Fruit fly (Drosophila melanogaster): ENCODE results near the gene CG18542.

Gene CG18542

DNA sequence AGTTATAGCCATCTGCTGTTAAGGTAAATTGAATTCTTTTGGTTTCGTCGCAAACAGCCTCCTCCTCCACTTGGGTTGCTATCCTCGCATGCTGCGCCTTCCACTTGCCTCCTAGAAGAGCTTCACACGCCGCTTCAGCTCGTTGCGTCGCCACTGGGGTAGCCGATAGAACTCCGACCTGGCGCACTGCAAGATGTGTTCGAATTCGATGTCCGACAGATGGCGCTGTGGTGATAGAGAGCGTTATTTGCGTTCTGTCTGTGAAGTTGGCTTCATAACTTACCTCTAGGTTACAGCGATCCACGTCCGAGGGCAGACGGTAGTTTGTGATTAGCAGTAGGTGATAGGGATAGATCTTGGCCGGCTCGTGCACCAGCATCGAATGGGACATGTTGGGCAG lies 9.4 kb downstream of the CG18542 start:
- no peak for TF ChIP-seq noc (tag; optimal IDR thresholded peaks at IDR 0.05)

DNA sequence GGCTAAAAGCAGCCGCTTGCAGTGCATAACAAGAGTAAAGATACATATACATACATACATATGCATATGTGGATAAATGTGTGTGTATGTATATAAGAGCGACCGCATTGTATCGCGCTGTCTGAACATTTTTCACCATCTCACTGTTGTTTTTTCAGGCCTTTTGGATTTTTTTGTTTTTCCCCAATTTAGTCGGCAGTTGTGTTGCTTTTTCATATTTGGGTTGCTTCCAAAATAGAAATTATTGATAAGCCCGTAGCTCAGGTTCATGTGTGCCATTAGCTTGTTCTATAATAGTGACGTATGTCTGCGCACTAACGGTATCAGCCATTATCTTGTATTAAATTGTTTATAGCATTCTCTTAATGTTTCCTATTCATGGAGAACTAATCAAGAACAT lies 15.0 kb downstream of the CG18542 start:
- peak; percentile 12 for TF ChIP-seq noc (tag; optimal IDR thresholded peaks at IDR 0.05)

DNA sequence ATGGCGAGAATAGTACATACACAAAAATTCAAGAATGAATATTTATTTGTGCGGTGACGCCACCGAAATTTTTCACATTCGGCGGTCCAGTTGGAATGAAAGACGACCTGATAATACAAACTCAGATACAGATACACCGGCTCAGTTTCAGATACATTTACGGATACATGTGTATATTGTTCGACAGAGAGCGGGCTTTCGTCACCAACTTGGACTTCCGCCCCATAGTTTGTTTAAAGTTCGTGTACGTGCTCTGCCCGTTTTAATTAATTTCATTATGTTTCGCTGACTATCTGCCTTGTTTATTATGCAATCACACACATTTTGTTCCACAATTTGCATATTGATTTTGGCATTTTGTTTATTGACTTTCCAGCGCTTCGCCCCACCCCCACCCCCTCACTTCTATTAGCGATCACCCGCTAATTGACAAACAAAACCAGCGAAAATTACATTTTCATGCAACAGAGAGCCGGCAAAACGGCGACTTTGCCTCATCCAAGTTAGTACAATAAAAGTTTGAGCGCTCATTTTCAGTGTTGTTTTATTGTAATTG lies 15.7 kb downstream of the CG18542 start:
- TF ChIP-seq noc (tag; optimal IDR thresholded peaks at IDR 0.05) = no peak

DNA sequence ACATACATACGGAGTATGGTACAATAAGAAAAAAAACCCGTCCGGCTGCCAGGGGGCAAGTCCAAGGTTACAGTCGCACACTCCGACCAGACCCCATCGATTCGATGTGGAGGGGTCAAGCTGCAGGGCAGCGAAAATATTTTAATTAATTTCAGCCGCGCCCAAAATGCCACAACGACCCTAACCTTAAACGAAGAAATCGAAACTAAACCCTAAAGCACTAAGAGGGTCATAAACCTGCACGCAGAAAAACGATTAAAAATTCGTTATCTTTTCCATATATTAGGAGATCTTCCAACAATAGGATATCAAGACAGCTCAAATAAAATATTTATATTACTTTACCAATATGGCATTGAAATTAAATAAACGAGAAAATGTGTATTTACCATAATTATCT lies 16.3 kb downstream of the CG18542 start:
- no peak for TF ChIP-seq noc (tag; optimal IDR thresholded peaks at IDR 0.05)

dm6 chr3R:9702567-9702966 lies 17.0 kb downstream of the CG18542 start:
- TF ChIP-seq noc (tag; optimal IDR thresholded peaks at IDR 0.05) = peak; percentile 91

DNA sequence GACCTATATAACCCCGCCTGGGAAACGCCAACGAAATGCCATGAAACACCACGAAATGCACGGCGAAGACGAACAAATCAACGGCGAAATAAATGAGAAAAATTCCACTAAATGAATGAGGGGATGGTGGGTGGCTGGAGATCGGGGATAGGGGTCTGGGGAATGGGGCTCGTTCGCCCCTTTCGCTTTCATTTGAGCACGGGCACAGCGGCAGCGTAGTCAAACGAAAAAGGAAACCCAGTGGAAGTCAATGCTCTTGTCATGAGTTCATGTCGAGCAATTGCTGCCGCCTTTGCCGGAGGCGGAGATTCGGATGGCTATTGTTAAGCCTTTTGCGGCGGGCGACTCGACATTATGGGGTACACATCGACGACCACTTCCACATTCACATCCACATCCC lies 17.7 kb downstream of the CG18542 start:
- no peak for TF ChIP-seq noc (tag; optimal IDR thresholded peaks at IDR 0.05)

- peak; percentile 47 for TF ChIP-seq noc (tag; optimal IDR thresholded peaks at IDR 0.05)
Observed at dm6 chr3R:9704183-9705007, 18.8 kb downstream of the CG18542 start.

dm6 chr3R:9705008-9705628 lies 19.6 kb downstream of the CG18542 start, which contains the start of gene Unc-115a:
Gene Unc-115a, minus strand, starts transcription at chr3R:9705417.
- TF ChIP-seq noc (tag; optimal IDR thresholded peaks at IDR 0.05) = peak; percentile 46

DNA sequence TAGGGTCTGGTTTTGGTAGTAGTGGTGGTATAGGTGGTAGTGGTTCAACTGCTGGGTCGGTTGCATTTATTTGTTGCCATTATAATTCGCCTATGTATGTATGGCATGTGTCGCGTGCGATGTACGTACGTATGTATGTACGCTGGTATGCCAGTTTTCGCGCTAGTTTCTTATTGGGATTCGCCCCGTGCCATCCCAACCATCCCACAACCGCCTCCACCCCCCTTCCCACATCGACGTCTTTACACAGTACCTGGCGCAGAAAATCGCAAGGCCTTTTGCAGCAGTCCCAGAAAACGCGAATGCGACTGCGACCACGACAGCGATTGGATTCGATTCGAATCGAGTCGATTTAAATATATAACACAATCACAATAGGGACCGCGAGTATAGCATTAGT lies 24.7 kb downstream of the CG18542 start:
- no peak for TF ChIP-seq noc (tag; optimal IDR thresholded peaks at IDR 0.05)

- TF ChIP-seq noc (tag; optimal IDR thresholded peaks at IDR 0.05) = no peak
Observed at dm6 chr3R:9710886-9711285, 25.3 kb downstream of the CG18542 start, which contains the start of the genes trbd and dmt. Gene trbd, minus strand, starts transcription at chr3R:9711037. Gene dmt, plus strand, starts transcription at chr3R:9711142.

DNA sequence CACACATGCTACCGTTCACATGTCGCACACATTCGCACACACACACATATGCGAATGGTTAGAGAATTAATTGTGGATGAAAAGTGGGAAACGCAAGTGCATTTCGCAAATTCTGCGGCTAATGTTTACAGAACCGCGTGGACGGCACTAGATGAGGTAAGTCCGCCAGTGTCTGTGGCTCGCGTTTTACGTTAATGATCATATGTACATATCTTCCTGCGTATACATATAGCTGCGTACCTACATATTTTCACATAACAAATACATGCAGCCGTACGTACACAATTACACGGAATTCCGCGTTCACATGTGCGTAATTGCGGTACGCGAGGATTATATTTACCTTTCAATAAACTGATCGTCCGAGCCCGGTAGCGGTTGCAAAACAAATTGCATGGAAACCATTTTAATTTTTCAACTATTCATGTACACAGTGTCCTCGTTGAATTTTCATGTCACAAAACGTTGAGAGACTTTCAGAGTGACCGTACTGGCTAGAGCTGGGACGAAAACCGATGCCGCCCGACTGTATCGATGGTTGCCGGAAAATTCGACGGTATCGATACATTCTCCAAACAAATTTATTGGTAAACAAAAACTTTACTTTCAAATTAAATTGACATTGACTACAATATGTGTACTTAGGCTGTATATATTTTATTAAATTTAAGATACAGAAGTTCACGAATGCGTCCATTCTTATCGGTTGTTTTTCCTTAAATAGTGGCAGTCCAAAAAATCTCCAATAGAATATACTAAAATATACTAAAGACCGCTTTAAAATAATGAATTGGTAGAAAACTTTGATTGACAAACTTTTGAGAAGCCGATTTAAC lies 39.8 kb downstream of the CG18542 start, which contains the start of gene hyd:
TSS of gene hyd (minus strand) at position 495 of the 836 bp plus-strand sequence.
- TF ChIP-seq noc (tag; optimal IDR thresholded peaks at IDR 0.05) = no peak

DNA sequence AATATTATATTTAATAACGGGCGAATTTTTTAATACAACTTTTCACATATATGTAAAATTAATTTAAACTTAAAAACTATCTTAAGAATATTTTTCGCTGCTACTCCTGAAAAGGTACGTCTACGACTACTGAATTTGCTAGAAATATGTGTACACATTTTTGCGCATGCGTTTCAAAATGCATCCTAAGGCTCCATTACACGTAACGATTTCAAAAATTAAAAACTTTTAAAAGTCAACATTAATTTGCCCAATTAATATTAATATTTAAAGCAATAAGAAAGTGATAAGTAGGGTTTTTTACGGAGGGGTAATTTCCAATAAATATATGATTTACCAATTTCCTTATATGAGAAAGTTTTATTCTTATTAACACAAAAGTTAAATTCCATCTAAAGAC lies 45.2 kb downstream of the CG18542 start, which contains the start of gene FoxP:
TSS of gene FoxP (minus strand) at position 89 of the 400 bp plus-strand sequence.
- TF ChIP-seq noc (tag; optimal IDR thresholded peaks at IDR 0.05) = no peak

- TF ChIP-seq noc (tag; optimal IDR thresholded peaks at IDR 0.05) = no peak
Observed at dm6 chr3R:9733150-9733549, 47.6 kb downstream of the CG18542 start, which contains the start of gene alphaTub85E. Gene alphaTub85E, minus strand, starts transcription at chr3R:9733250.

dm6 chr3R:9735151-9735550 lies 49.6 kb downstream of the CG18542 start:
- TF ChIP-seq noc (tag; optimal IDR thresholded peaks at IDR 0.05) = no peak
